Worm (Caenorhabditis elegans) whole organism, dauer: ENCODE results near the gene smi-1.

Source experiments
- unc-62 ChIP-seq: sonication (generic microtip); optimal IDR thresholded peaks from 2 replicates; lab custom pipeline; 2017; ENCODE audit warnings: missing biosample characterization, missing genetic modification reagents, missing genetic modification characterization

Gene smi-1

ce11 chrIII:1878065-1878464, at the start of gene smi-1:
Gene smi-1 (plus strand): TSS chrIII:1878365.
- TF ChIP-seq unc-62 (GFP tag; lab: Kevin White, UChicago), result no peak

ce11 chrIII:1831104-1831503, 47.1 kb upstream of the smi-1 start:
- no peak for TF ChIP-seq unc-62 (GFP tag; lab: Kevin White, UChicago)

ce11 chrIII:1832453-1832852, 45.7 kb upstream of the smi-1 start:
- no peak for TF ChIP-seq unc-62 (GFP tag; lab: Kevin White, UChicago)

ce11 chrIII:1833984-1834563, 44.1 kb upstream of the smi-1 start, which contains the start of gene rexd-1:
Gene rexd-1 (plus strand): TSS chrIII:1834513.
- TF ChIP-seq unc-62 (GFP tag; lab: Kevin White, UChicago), result no peak

- TF ChIP-seq unc-62 (GFP tag; lab: Kevin White, UChicago), result no peak
Measured at ce11 chrIII:1848747-1849146, 29.4 kb upstream of the smi-1 start, which contains the start of gene pqn-82. Gene pqn-82 (plus strand): TSS chrIII:1849047.

- no peak for TF ChIP-seq unc-62 (GFP tag; lab: Kevin White, UChicago)
Measured at ce11 chrIII:1852126-1852717, 25.9 kb upstream of the smi-1 start.

ce11 chrIII:1853944-1854343, 24.2 kb upstream of the smi-1 start:
- TF ChIP-seq unc-62 (GFP tag; lab: Kevin White, UChicago), result no peak

- TF ChIP-seq unc-62 (GFP tag; lab: Kevin White, UChicago), result no peak
Measured at ce11 chrIII:1855092-1855491, 23.1 kb upstream of the smi-1 start, which contains the start of gene hlh-33. Gene hlh-33 (plus strand): TSS chrIII:1855392.

ce11 chrIII:1856175-1856574, 22.0 kb upstream of the smi-1 start:
- no peak for TF ChIP-seq unc-62 (GFP tag; lab: Kevin White, UChicago)

ce11 chrIII:1856679-1857078, 21.5 kb upstream of the smi-1 start:
- TF ChIP-seq unc-62 (GFP tag; lab: Kevin White, UChicago), result no peak

ce11 chrIII:1859532-1859931, 18.6 kb upstream of the smi-1 start, which contains the start of gene ddp-1:
Gene ddp-1 (plus strand): TSS chrIII:1859888.
- no peak for TF ChIP-seq unc-62 (GFP tag; lab: Kevin White, UChicago)

- no peak for TF ChIP-seq unc-62 (GFP tag; lab: Kevin White, UChicago)
Measured at ce11 chrIII:1860129-1860528, 18.0 kb upstream of the smi-1 start, which contains the start of gene ttc-7. Gene ttc-7 (plus strand): TSS chrIII:1860429.

- TF ChIP-seq unc-62 (GFP tag; lab: Kevin White, UChicago), result no peak
Measured at ce11 chrIII:1876267-1876865, 1.8 kb upstream of the smi-1 start.

- TF ChIP-seq unc-62 (GFP tag; lab: Kevin White, UChicago), result no peak
Measured at ce11 chrIII:1877189-1877588, 976 bp upstream of the smi-1 start.

- no peak for TF ChIP-seq unc-62 (GFP tag; lab: Kevin White, UChicago)
Measured at ce11 chrIII:1878918-1879317, 753 bp downstream of the smi-1 start.

- no peak for TF ChIP-seq unc-62 (GFP tag; lab: Kevin White, UChicago)
Measured at ce11 chrIII:1880221-1880620, 2.1 kb downstream of the smi-1 start.

- no peak for TF ChIP-seq unc-62 (GFP tag; lab: Kevin White, UChicago)
Measured at ce11 chrIII:1882678-1883077, 4.5 kb downstream of the smi-1 start.
